Worm (Caenorhabditis elegans) whole organism, L4 larva: ENCODE results near the gene F46F3.3.
A peak's percentile ranks its signal among the peaks of the same experiment; 100 is the strongest.

ENCODE experiments used
- F10B5.3 ChIP-seq: sonication (generic microtip); optimal IDR thresholded peaks from 2 replicates; lab custom pipeline; 2016; ENCODE audit warnings: mild to moderate bottlenecking, missing genetic modification characterization, missing compliant biosample characterization
- F37D6.2 ChIP-seq: sonication (generic microtip); optimal IDR thresholded peaks from 2 replicates; lab custom pipeline; 2016; ENCODE audit warnings: mild to moderate bottlenecking, missing genetic modification characterization, missing compliant biosample characterization
- R02D3.7 ChIP-seq: fragments of 150-350 bp; sonication (generic microtip); optimal IDR thresholded peaks from 3 replicates; lab custom pipeline; 2014; ENCODE audit warnings: missing biosample characterization, missing genetic modification characterization
- T20F7.1 ChIP-seq: fragments of 200-800 bp; sonication (Bioruptor generic); optimal IDR thresholded peaks from 2 replicates; lab custom pipeline; 2018; ENCODE audit warnings: mild to moderate bottlenecking, missing genetic modification characterization, missing compliant biosample characterization
- T26A8.4 ChIP-seq: fragments of 200-800 bp; sonication (Bioruptor generic); IDR thresholded peaks from 2 replicates; pipeline ENCODE4 v1.3.6; 2022; ENCODE audit warnings: missing genetic modification characterization, missing compliant biosample characterization
- Y5F2A.4 ChIP-seq: fragments of 200-800 bp; sonication (Bioruptor generic); optimal IDR thresholded peaks from 2 replicates; lab custom pipeline; 2018; ENCODE audit warnings: mild to moderate bottlenecking, missing genetic modification characterization, missing compliant biosample characterization
- ZK337.2 ChIP-seq: fragments of 200-800 bp; sonication (Bioruptor generic); IDR thresholded peaks from 2 replicates; pipeline ENCODE4 v1.3.6; 2022; ENCODE audit warnings: missing genetic modification reagents, missing genetic modification characterization, missing compliant biosample characterization
- aha-1 ChIP-seq: fragments of 150-350 bp; peaks from one replicate; lab custom pipeline; 2014; ENCODE audit warnings: missing biosample characterization, missing genetic modification characterization
- aly-2 ChIP-seq: sonication (generic microtip); optimal IDR thresholded peaks from 2 replicates; lab custom pipeline; 2018; ENCODE audit warnings: missing biosample characterization, missing genetic modification characterization
- arid-1 ChIP-seq: fragments of 200-800 bp; sonication (Bioruptor generic); conservative IDR thresholded peaks from 2 replicates; pipeline ENCODE4 v1.3.6; 2022; ENCODE audit warnings: missing genetic modification reagents, missing genetic modification characterization, missing compliant biosample characterization
- ceh-28 ChIP-seq: fragments of 150-350 bp; optimal IDR thresholded peaks from 2 replicates; lab custom pipeline; 2014; ENCODE audit warnings: missing biosample characterization, missing genetic modification reagents, missing genetic modification characterization
- ceh-44 ChIP-seq: fragments of 200-800 bp; sonication (Bioruptor generic); IDR thresholded peaks from 2 replicates; pipeline ENCODE4 v1.3.6; 2022; ENCODE audit warnings: missing genetic modification reagents, missing genetic modification characterization, missing compliant biosample characterization
- ces-1 ChIP-seq: fragments of 150-350 bp; sonication (generic microtip); optimal IDR thresholded peaks from 4 replicates; lab custom pipeline; 2014; ENCODE audit warnings: missing biosample characterization, missing genetic modification reagents, missing genetic modification characterization
- ctbp-1 ChIP-seq: fragments of 200-800 bp; sonication (Bioruptor generic); IDR thresholded peaks from 2 replicates; pipeline ENCODE4 v1.3.6; 2022; ENCODE audit warnings: missing genetic modification reagents, missing genetic modification characterization, missing compliant biosample characterization
- daf-16 ChIP-seq, 3 experiments: sonication (generic microtip); optimal IDR thresholded peaks; 2 replicates each; lab custom pipeline; 2016 to 2017; ENCODE audit warnings: missing genetic modification characterization in 3 of 3, missing genetic modification reagents in 3 of 3, mild to moderate bottlenecking in 2 of 3, missing compliant biosample characterization in 2 of 3, missing biosample characterization in 1 of 3, moderate library complexity in 1 of 3
- daf-8 ChIP-seq: fragments of 200-800 bp; sonication (Bioruptor generic); IDR thresholded peaks from 2 replicates; pipeline ENCODE4 v1.3.6; 2022; ENCODE audit warnings: missing genetic modification characterization, missing compliant biosample characterization
- dmd-6 ChIP-seq: fragments of 200-800 bp; sonication (Bioruptor generic); IDR thresholded peaks from 2 replicates; pipeline ENCODE4 v1.3.6; 2022; ENCODE audit warnings: missing genetic modification reagents, missing genetic modification characterization, missing compliant biosample characterization
- dpl-1 ChIP-seq: fragments of 150-350 bp; optimal IDR thresholded peaks from 2 replicates; lab custom pipeline; 2014; ENCODE audit warnings: missing biosample characterization, missing genetic modification reagents, missing genetic modification characterization
- duxl-1 ChIP-seq: sonication (generic microtip); optimal IDR thresholded peaks from 2 replicates; lab custom pipeline; 2016; ENCODE audit warnings: mild to moderate bottlenecking, missing genetic modification characterization, moderate library complexity, missing compliant biosample characterization; ENCODE audit not compliant: poor library complexity
- egl-43 ChIP-seq: fragments of 200-800 bp; sonication (Bioruptor generic); IDR thresholded peaks from 2 replicates; pipeline ENCODE4 v1.3.6; 2022; ENCODE audit warnings: missing genetic modification reagents, missing genetic modification characterization, missing compliant biosample characterization
- fos-1 ChIP-seq: fragments of 150-350 bp; optimal IDR thresholded peaks from 2 replicates; lab custom pipeline; 2014; ENCODE audit warnings: missing biosample characterization, missing genetic modification characterization
- hif-1 ChIP-seq, 2 experiments: sonication (generic microtip); optimal IDR thresholded peaks; 2 replicates each; lab custom pipeline; 2016 to 2017; ENCODE audit warnings: missing compliant biosample characterization in 2 of 2, missing genetic modification characterization in 2 of 2, missing genetic modification reagents in 2 of 2, missing genotype in 2 of 2, mild to moderate bottlenecking in 1 of 2
- hlh-11 ChIP-seq: fragments of 200-800 bp; sonication (Bioruptor generic); optimal IDR thresholded peaks from 2 replicates; lab custom pipeline; 2018; ENCODE audit warnings: mild to moderate bottlenecking, missing genetic modification characterization, missing compliant biosample characterization
- hlh-30 ChIP-seq: sonication (generic microtip); optimal IDR thresholded peaks from 2 replicates; lab custom pipeline; 2017; ENCODE audit warnings: antibody characterized with exemption, mild to moderate bottlenecking, missing genetic modification characterization, missing compliant biosample characterization; ENCODE audit not compliant: insufficient read depth
- hmg-1.1 ChIP-seq: fragments of 200-800 bp; sonication (Bioruptor generic); IDR thresholded peaks from 2 replicates; pipeline ENCODE4 v1.3.6; 2022; ENCODE audit warnings: missing genetic modification reagents, missing genetic modification characterization, missing compliant biosample characterization
- jun-1 ChIP-seq: fragments of 150-350 bp; optimal IDR thresholded peaks from 2 replicates; lab custom pipeline; 2014; ENCODE audit warnings: missing biosample characterization, missing genetic modification reagents, missing genetic modification characterization
- lin-1 ChIP-seq: fragments of 200-800 bp; sonication (Bioruptor generic); IDR thresholded peaks from 2 replicates; pipeline ENCODE4 v1.3.6; 2022; ENCODE audit warnings: missing genetic modification reagents, missing genetic modification characterization, missing compliant biosample characterization
- mdl-1 ChIP-seq, 2 experiments: fragments of 150-350 bp in 1 of 2; sonication (generic microtip) in 1 of 2; optimal IDR thresholded peaks; 2 replicates each; lab custom pipeline; 2014 to 2017; ENCODE audit warnings: missing biosample characterization in 2 of 2, missing genetic modification characterization in 2 of 2
- mep-1 ChIP-seq: fragments of 150-350 bp; sonication (generic microtip); optimal IDR thresholded peaks from 3 replicates; lab custom pipeline; 2014; ENCODE audit warnings: missing biosample characterization, missing genetic modification characterization
- mxl-3 ChIP-seq: fragments of 200-800 bp; sonication (Bioruptor generic); optimal IDR thresholded peaks from 2 replicates; lab custom pipeline; 2018; ENCODE audit warnings: mild to moderate bottlenecking, missing genetic modification characterization, missing compliant biosample characterization
- nhr-102 ChIP-seq: sonication (generic microtip); optimal IDR thresholded peaks from 2 replicates; lab custom pipeline; 2016; ENCODE audit warnings: mild to moderate bottlenecking, missing genetic modification characterization, moderate library complexity, missing compliant biosample characterization
- nhr-11 ChIP-seq: fragments of 150-350 bp; optimal IDR thresholded peaks from 2 replicates; lab custom pipeline; 2014; ENCODE audit warnings: missing biosample characterization, missing genetic modification characterization
- nhr-25 ChIP-seq: sonication (generic microtip); optimal IDR thresholded peaks from 2 replicates; lab custom pipeline; 2017; ENCODE audit warnings: missing genetic modification characterization, mild to moderate bottlenecking, missing compliant biosample characterization, antibody characterized with exemption, moderate library complexity, borderline replicate concordance; ENCODE audit not compliant: insufficient read depth
- nhr-28 ChIP-seq: fragments of 150-350 bp; optimal IDR thresholded peaks from 2 replicates; lab custom pipeline; 2014; ENCODE audit warnings: missing biosample characterization, missing genetic modification characterization
- nhr-41 ChIP-seq: fragments of 200-800 bp; sonication (Bioruptor generic); IDR thresholded peaks from 2 replicates; pipeline ENCODE4 v1.3.6; 2022; ENCODE audit warnings: missing genetic modification reagents, missing genetic modification characterization, missing compliant biosample characterization
- nhr-48 ChIP-seq: sonication (generic microtip); optimal IDR thresholded peaks from 2 replicates; lab custom pipeline; 2016; ENCODE audit warnings: mild to moderate bottlenecking, missing genetic modification characterization, missing compliant biosample characterization
- nhr-76 ChIP-seq: fragments of 150-350 bp; optimal IDR thresholded peaks from 2 replicates; lab custom pipeline; 2014; ENCODE audit warnings: missing biosample characterization, missing genetic modification characterization
- pha-4 ChIP-seq, 2 experiments: fragments of 150-350 bp in 1 of 2; fragments of 200-800 bp in 1 of 2; sonication (Bioruptor generic) in 1 of 2; IDR thresholded peaks in 1 of 2; optimal IDR thresholded peaks in 1 of 2; 2 replicates each; pipeline versions ENCODE4 v1.3.6 to Lab custom; 2014 to 2022; ENCODE audit warnings: missing genetic modification characterization in 2 of 2, missing genetic modification reagents in 2 of 2, missing biosample characterization in 1 of 2, missing compliant biosample characterization in 1 of 2
- php-3 ChIP-seq: fragments of 200-800 bp; sonication (Bioruptor generic); IDR thresholded peaks from 2 replicates; pipeline ENCODE4 v1.3.6; 2022; ENCODE audit warnings: missing genetic modification reagents, missing genetic modification characterization, missing compliant biosample characterization
- pqm-1 ChIP-seq: sonication (generic microtip); optimal IDR thresholded peaks from 2 replicates; lab custom pipeline; 2017; ENCODE audit warnings: missing biosample characterization, missing genetic modification characterization
- rbr-2 ChIP-seq: sonication (generic microtip); optimal IDR thresholded peaks from 2 replicates; lab custom pipeline; 2016; ENCODE audit warnings: missing genotype, missing genetic modification characterization, missing compliant biosample characterization
- snpc-1.2 ChIP-seq: fragments of 200-800 bp; sonication (Bioruptor generic); IDR thresholded peaks from 2 replicates; pipeline ENCODE4 v1.3.6; 2022; ENCODE audit warnings: missing genetic modification reagents, missing genetic modification characterization, missing compliant biosample characterization
- snpc-4 ChIP-seq: fragments of 150-350 bp; optimal IDR thresholded peaks from 2 replicates; lab custom pipeline; 2014; ENCODE audit warnings: missing biosample characterization, missing genetic modification characterization
- unc-39 ChIP-seq: sonication (generic microtip); optimal IDR thresholded peaks from 2 replicates; lab custom pipeline; 2017; ENCODE audit warnings: missing biosample characterization, missing genetic modification characterization
- unc-62 ChIP-seq, 3 experiments: fragments of 150-350 bp in 1 of 3; sonication (generic microtip); optimal IDR thresholded peaks in 2 of 3; peaks in 1 of 3; 1 replicate in 1 of 3; 2 replicates in 2 of 3; lab custom pipeline; 2014 to 2017; ENCODE audit warnings: missing biosample characterization in 3 of 3, missing genetic modification characterization in 3 of 3, missing genetic modification reagents in 3 of 3, missing genotype in 1 of 3
- zip-11 ChIP-seq: fragments of 200-800 bp; sonication (Bioruptor generic); IDR thresholded peaks from 2 replicates; pipeline ENCODE4 v1.3.6; 2022; ENCODE audit warnings: missing genetic modification characterization, missing compliant biosample characterization
- zip-2 ChIP-seq: fragments of 150-350 bp; optimal IDR thresholded peaks from 2 replicates; lab custom pipeline; 2014; ENCODE audit warnings: missing biosample characterization, missing genetic modification characterization

The F46F3.3 gene

DNA sequence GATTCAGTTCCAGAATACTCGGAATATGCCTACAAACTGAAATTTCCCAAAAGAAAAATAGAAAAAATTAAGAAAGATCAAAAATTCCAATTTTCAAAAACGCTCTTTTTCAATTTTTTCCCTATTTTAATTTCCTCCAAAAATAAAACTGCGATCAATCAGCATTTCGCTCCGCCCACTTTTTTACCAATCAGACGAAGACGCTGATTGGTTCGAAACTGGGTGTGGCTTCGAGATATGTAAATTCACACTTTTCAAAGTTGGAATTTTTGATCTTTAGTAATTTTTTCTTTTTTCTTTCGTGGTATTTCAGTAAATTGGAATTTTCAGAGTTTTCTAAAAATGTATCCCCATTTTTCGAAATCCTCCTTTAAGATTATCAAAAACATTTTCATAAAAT is 9.8 kb downstream of the F46F3.3 start (continued):
- TF ChIP-seq daf-16 (GFP tag; optimal IDR thresholded peaks at IDR 0.05; lab: Kevin White, UChicago) (no peak), daf-16 (tag; optimal IDR thresholded peaks at IDR 0.05; lab: Kevin White, UChicago) (no peak), nhr-102 (no peak)

DNA sequence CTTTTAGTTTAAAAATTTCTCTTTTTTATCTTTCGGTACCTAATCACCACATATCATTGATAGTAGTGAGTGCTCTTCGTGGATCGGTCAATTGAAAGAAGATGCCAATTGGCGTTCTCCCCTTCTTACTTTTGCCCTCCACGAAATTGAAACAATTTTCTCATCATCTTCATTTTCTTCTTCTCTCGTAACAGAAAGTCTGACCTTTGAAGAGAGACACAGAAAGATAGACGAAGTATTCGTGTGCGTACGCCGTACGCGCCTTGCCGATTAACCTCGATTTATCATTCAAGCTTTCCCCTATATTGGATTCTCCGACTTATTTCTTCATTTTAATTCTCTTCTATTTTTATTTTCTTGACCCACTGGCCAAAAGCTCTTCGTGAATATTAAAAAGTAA is 10.2 kb downstream of the F46F3.3 start:
- TF ChIP-seq arid-1 = no peak
- TF ChIP-seq egl-43 = no peak
- TF ChIP-seq nhr-41 = no peak
- TF ChIP-seq dpl-1 = no peak
- no peak for TF ChIP-seq rbr-2 (tag; lab: Kevin White, UChicago)
- no peak for TF ChIP-seq ceh-28
- no peak for TF ChIP-seq daf-16 (GFP tag; optimal IDR thresholded peaks at IDR 0.05; lab: Kevin White, UChicago)
- TF ChIP-seq daf-16 (tag; optimal IDR thresholded peaks at IDR 0.05; lab: Kevin White, UChicago) = no peak
- TF ChIP-seq ZK337.2 (GFP tag; lab: Robert Waterston, UW) = no peak
- no peak for TF ChIP-seq unc-39 (tag; lab: Kevin White, UChicago)
- TF ChIP-seq T20F7.1 (GFP tag; lab: Kevin White, UChicago) = no peak
- TF ChIP-seq mep-1 = no peak
- TF ChIP-seq zip-11 (GFP tag; lab: Robert Waterston, UW) = no peak
- no peak for TF ChIP-seq ces-1 (GFP tag; lab: Kevin White, UChicago)
- TF ChIP-seq unc-62 (GFP tag; optimal IDR thresholded peaks at IDR 0.05 in 1 of 2; lab: Kevin White, UChicago) = peak in 1 of 2 experiments; percentile 61
- no peak for TF ChIP-seq unc-62 (tag; optimal IDR thresholded peaks at IDR 0.05; lab: Kevin White, UChicago)
- TF ChIP-seq hlh-11 (tag; lab: Kevin White, UChicago) = no peak
- TF ChIP-seq R02D3.7 (tag; lab: Kevin White, UChicago) = no peak
- TF ChIP-seq hmg-1.1 (GFP tag; lab: Robert Waterston, UW) = 0 out of 2 replicates have a peak, but pooled peaks have one; percentile 10
- TF ChIP-seq nhr-76 (tag; lab: Kevin White, UChicago) = no peak
- TF ChIP-seq duxl-1 (tag; lab: Kevin White, UChicago) = no peak
- no peak for TF ChIP-seq hlh-30
- TF ChIP-seq fos-1 (tag; lab: Kevin White, UChicago) = no peak
- TF ChIP-seq dmd-6 (GFP tag; lab: Robert Waterston, UW) = no peak
- no peak for TF ChIP-seq lin-1 (GFP tag; lab: Robert Waterston, UW)
- peak; percentile 10 for TF ChIP-seq nhr-28 (tag; lab: Kevin White, UChicago)
- no peak for TF ChIP-seq snpc-1.2 (GFP tag; lab: Robert Waterston, UW)
- no peak for TF ChIP-seq F10B5.3 (tag; lab: Kevin White, UChicago)
- TF ChIP-seq ctbp-1 (GFP tag; lab: Robert Waterston, UW) = no peak
- no peak for TF ChIP-seq nhr-48
- no peak for TF ChIP-seq nhr-11 (tag; lab: Kevin White, UChicago)
- no peak for TF ChIP-seq snpc-4 (tag; lab: Kevin White, UChicago)
- no peak for TF ChIP-seq jun-1 (tag; lab: Kevin White, UChicago)
- TF ChIP-seq aha-1 (tag; lab: Kevin White, UChicago) = peak; percentile 91

DNA sequence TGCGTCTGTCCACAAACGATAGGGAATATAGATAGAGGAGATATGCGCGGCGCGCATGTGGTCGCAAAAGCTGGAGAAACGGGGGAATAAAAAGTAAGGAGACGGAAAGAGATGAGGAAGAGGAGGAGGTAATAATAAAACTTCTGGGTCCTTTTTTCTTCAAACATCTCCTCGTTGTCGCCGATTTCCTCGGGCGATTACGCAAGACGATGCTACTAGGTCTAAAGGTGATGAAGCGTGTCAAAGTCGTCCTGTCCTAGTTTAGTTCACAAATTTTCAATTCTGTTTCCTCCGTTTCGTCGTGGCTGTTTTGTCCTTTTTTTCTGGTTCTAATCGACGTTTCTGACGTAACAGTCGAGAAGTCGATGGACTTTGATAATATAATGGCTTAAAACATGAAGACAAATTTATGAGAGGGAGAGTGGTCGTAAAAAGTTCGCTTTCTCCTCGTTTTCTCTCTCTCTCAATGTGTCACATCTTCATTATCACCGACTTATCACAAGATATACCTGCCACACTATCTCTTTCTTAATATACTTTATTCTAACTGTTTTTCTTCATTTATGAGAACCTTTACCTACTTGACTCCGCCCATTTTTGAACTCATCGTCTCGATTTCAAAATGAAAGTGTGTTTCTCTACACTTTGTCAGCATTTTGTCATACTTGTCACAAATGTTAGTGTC is 13.4 kb downstream of the F46F3.3 start:
- TF ChIP-seq mdl-1 (tag; optimal IDR thresholded peaks at IDR 0.05; lab: Kevin White, UChicago) (peak in 1 of 2 experiments; percentile 46), zip-2 (tag; lab: Kevin White, UChicago) (no peak), hif-1 (tag; optimal IDR thresholded peaks at IDR 0.05; lab: Kevin White, UChicago) (no peak), pqm-1 (tag; lab: Kevin White, UChicago) (no peak), aly-2 (tag; lab: Kevin White, UChicago) (no peak), F37D6.2 (tag; lab: Kevin White, UChicago) (no peak), ZK337.2 (GFP tag; lab: Robert Waterston, UW) (no peak), ceh-44 (GFP tag; lab: Robert Waterston, UW) (no peak), daf-8 (GFP tag; lab: Robert Waterston, UW) (no peak), mxl-3 (peak; percentile 65), Y5F2A.4 (no peak), T26A8.4 (GFP tag; lab: Robert Waterston, UW) (no peak; the same call in 1 of the 2 replicates), pha-4 (GFP tag; IDR thresholded peaks at IDR 0.05; lab: Robert Waterston, UW) (no peak), pha-4 (tag; optimal IDR thresholded peaks at IDR 0.05; lab: Kevin White, UChicago) (no peak), dmd-6 (GFP tag; lab: Robert Waterston, UW) (no peak), php-3 (GFP tag; lab: Robert Waterston, UW) (no peak), nhr-25 (tag; lab: Kevin White, UChicago) (no peak), hlh-11 (tag; lab: Kevin White, UChicago) (peak; percentile 8)
